Worm (Caenorhabditis elegans): ENCODE results near the gene icl-1.
A peak's percentile ranks its signal among the peaks of the same experiment; 100 is the strongest.

Gene icl-1

DNA sequence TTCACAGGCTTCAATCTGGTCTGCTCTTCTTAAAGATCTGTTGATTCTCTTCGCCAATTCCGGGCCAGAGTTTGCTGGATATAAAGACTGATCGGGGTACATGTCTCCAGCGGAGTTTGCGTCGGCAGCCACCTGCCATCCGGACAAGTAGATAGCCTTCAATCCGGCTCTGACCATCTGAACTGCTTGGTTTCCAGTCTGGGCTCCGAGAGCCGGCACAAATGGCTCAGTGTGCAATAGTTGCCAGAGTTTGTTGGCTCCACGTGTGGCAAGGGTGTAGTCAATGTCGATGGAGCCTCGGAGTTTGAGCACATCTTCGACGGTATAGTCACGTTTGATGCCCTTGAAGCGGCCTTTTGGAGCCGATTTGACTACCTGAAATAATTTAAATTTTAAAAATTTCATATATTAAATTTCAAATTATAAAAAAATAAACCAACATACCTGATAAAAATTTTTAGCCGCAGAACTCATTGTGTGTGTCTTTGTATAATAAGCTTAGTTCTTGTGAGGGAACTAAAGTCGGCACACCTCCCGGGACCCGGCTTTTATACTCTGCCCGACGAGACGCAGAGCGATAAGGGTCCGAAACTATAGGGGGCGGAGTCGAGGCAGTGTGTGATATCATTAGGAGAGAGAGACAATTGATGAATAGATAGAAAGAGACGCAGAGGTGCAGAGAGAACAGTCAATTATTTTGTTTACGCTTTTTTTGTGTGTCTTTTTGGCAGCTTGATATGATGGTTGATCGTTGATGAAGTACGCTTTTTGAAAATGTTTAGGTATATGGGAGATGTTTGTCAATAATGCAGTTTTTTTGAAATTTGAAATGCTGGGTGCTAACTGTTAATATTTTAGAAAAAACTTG, at the start of gene icl-1, which contains the start of gene srh-2:
Gene icl-1 (minus strand): TSS at position 521 of the 868 bp plus-strand sequence.
Gene srh-2 (plus strand): TSS at position 818 of the 868 bp plus-strand sequence.
- TF ChIP-seq nhr-77 (tag; optimal IDR thresholded peaks at IDR 0.05): no peak
- no peak for TF ChIP-seq ztf-4 (tag; optimal IDR thresholded peaks at IDR 0.05)
- TF ChIP-seq lin-39 (tag; optimal IDR thresholded peaks at IDR 0.05): peak; percentile 11
- no peak for TF ChIP-seq unc-39 (tag; optimal IDR thresholded peaks at IDR 0.05)
- no peak for TF ChIP-seq daf-12 (tag; optimal IDR thresholded peaks at IDR 0.05)
- TF ChIP-seq nhr-12 (tag; optimal IDR thresholded peaks at IDR 0.05): no peak
- peak; percentile 73 for TF ChIP-seq nhr-43 (tag; optimal IDR thresholded peaks at IDR 0.05; ENCODE audit: poor library complexity, severe bottlenecking)
- TF ChIP-seq nhr-237 (tag; optimal IDR thresholded peaks at IDR 0.05): no peak
- TF ChIP-seq nhr-11 (tag; optimal IDR thresholded peaks at IDR 0.05): no peak
- no peak for TF ChIP-seq elt-1 (tag; optimal IDR thresholded peaks at IDR 0.05)
- peak; percentile 68 for TF ChIP-seq nfya-1 (tag; optimal IDR thresholded peaks at IDR 0.05; ENCODE audit: insufficient read depth)
- TF ChIP-seq elt-2 (tag; optimal IDR thresholded peaks at IDR 0.05): peak; percentile 83
- no peak for TF ChIP-seq R02D3.7 (tag; optimal IDR thresholded peaks at IDR 0.05)
- no peak for TF ChIP-seq egl-27 (tag; optimal IDR thresholded peaks at IDR 0.05)
- TF ChIP-seq ZK546.5 (tag; optimal IDR thresholded peaks at IDR 0.05): no peak
- peak; percentile 71 for TF ChIP-seq nhr-23 (tag; optimal IDR thresholded peaks at IDR 0.05)
- no peak for TF ChIP-seq zag-1 (tag; optimal IDR thresholded peaks at IDR 0.05)
- TF ChIP-seq aly-2 (tag; optimal IDR thresholded peaks at IDR 0.05): no peak
- TF ChIP-seq pha-4 (tag; optimal IDR thresholded peaks at IDR 0.05): peak; percentile 79
- TF ChIP-seq fos-1 (tag; optimal IDR thresholded peaks at IDR 0.05): peak; percentile 15
- no peak for TF ChIP-seq mdl-1 (tag; optimal IDR thresholded peaks at IDR 0.05)
- TF ChIP-seq ama-1 (optimal IDR thresholded peaks at IDR 0.05): peak; percentile 92
- no peak for TF ChIP-seq skn-1 (tag; optimal IDR thresholded peaks at IDR 0.05)
- no peak for TF ChIP-seq hmg-11 (tag; optimal IDR thresholded peaks at IDR 0.05)
- TF ChIP-seq nhr-67 (tag; optimal IDR thresholded peaks at IDR 0.05): no peak
- TF ChIP-seq ceh-16 (tag; optimal IDR thresholded peaks at IDR 0.05): no peak
- TF ChIP-seq lin-15B (tag; optimal IDR thresholded peaks at IDR 0.05): peak; percentile 28
- peak; percentile 8 for TF ChIP-seq tbx-2 (tag; optimal IDR thresholded peaks at IDR 0.05)
- TF ChIP-seq fkh-2 (tag; optimal IDR thresholded peaks at IDR 0.05): no peak
- TF ChIP-seq unc-62 (GFP tag; optimal IDR thresholded peaks at IDR 0.05): no peak
- TF ChIP-seq nhr-28 (tag; optimal IDR thresholded peaks at IDR 0.05): no peak
- no peak for TF ChIP-seq egl-5 (tag; optimal IDR thresholded peaks at IDR 0.05)
- peak; percentile 2 for TF ChIP-seq nhr-25 (tag; optimal IDR thresholded peaks at IDR 0.05)
- TF ChIP-seq ceh-9 (tag; optimal IDR thresholded peaks at IDR 0.05): no peak
- TF ChIP-seq ztf-11 (tag; optimal IDR thresholded peaks at IDR 0.05): no peak
- TF ChIP-seq pqm-1 (tag; optimal IDR thresholded peaks at IDR 0.05): peak; percentile 65
- peak; percentile 43 for TF ChIP-seq jun-1 (tag; optimal IDR thresholded peaks at IDR 0.05)
- TF ChIP-seq ceh-82 (tag; optimal IDR thresholded peaks at IDR 0.05): no peak
- no peak for TF ChIP-seq fkh-10 (GFP tag; optimal IDR thresholded peaks at IDR 0.05)
- peak; percentile 42 for TF ChIP-seq lsy-12 (tag; optimal IDR thresholded peaks at IDR 0.05)
- TF ChIP-seq snpc-4 (tag; optimal IDR thresholded peaks at IDR 0.05): no peak
- TF ChIP-seq elt-3 (tag; optimal IDR thresholded peaks at IDR 0.05): no peak
- no peak for TF ChIP-seq eor-1 (tag; optimal IDR thresholded peaks at IDR 0.05)
- TF ChIP-seq ceh-28 (tag; optimal IDR thresholded peaks at IDR 0.05): peak; percentile 67
- TF ChIP-seq nhr-76 (tag; optimal IDR thresholded peaks at IDR 0.05): no peak
- TF ChIP-seq mml-1 (tag; optimal IDR thresholded peaks at IDR 0.05): no peak
- no peak for TF ChIP-seq sea-2 (GFP tag; optimal IDR thresholded peaks at IDR 0.05)

Data from whole organism, L3 larva.